Worm (Caenorhabditis elegans): ENCODE measurements around the gene C16C8.21.
A peak's percentile ranks its signal among the peaks of the same experiment; 100 is the strongest.

Gene C16C8.21

ce11 chrII:3428158-3428704, 19.8 kb upstream of the C16C8.21 start:
- TF ChIP-seq ceh-82 (tag; optimal IDR thresholded peaks at IDR 0.05) (no peak), mml-1 (tag; optimal IDR thresholded peaks at IDR 0.05) (no peak), tbx-2 (tag; optimal IDR thresholded peaks at IDR 0.05) (no peak), hmg-11 (tag; optimal IDR thresholded peaks at IDR 0.05) (peak; percentile 66), nfya-1 (tag; optimal IDR thresholded peaks at IDR 0.05; ENCODE audit: insufficient read depth) (peak; percentile 60), fkh-10 (GFP tag; optimal IDR thresholded peaks at IDR 0.05) (peak; percentile 3), skn-1 (tag; optimal IDR thresholded peaks at IDR 0.05) (no peak), nhr-77 (tag; optimal IDR thresholded peaks at IDR 0.05) (no peak), unc-62 (GFP tag; optimal IDR thresholded peaks at IDR 0.05) (no peak), nhr-12 (tag; optimal IDR thresholded peaks at IDR 0.05) (no peak), pqm-1 (tag; optimal IDR thresholded peaks at IDR 0.05) (no peak), ceh-9 (tag; optimal IDR thresholded peaks at IDR 0.05) (no peak), mdl-1 (tag; optimal IDR thresholded peaks at IDR 0.05) (no peak), sea-2 (GFP tag; optimal IDR thresholded peaks at IDR 0.05) (peak; percentile 20), egl-27 (tag; optimal IDR thresholded peaks at IDR 0.05) (no peak), nhr-237 (tag; optimal IDR thresholded peaks at IDR 0.05) (no peak), nhr-25 (tag; optimal IDR thresholded peaks at IDR 0.05) (no peak), snpc-4 (tag; optimal IDR thresholded peaks at IDR 0.05) (peak; percentile 19), lin-39 (tag; optimal IDR thresholded peaks at IDR 0.05) (peak; percentile 72), lsy-12 (tag; optimal IDR thresholded peaks at IDR 0.05) (no peak), elt-2 (tag; optimal IDR thresholded peaks at IDR 0.05) (no peak), ama-1 (optimal IDR thresholded peaks at IDR 0.05) (no peak), ZK546.5 (tag; optimal IDR thresholded peaks at IDR 0.05) (no peak), ztf-11 (tag; optimal IDR thresholded peaks at IDR 0.05) (no peak), fkh-2 (tag; optimal IDR thresholded peaks at IDR 0.05) (no peak), nhr-76 (tag; optimal IDR thresholded peaks at IDR 0.05) (no peak), lin-15B (tag; optimal IDR thresholded peaks at IDR 0.05) (no peak), elt-1 (tag; optimal IDR thresholded peaks at IDR 0.05) (no peak), R02D3.7 (tag; optimal IDR thresholded peaks at IDR 0.05) (no peak), nhr-43 (tag; optimal IDR thresholded peaks at IDR 0.05; ENCODE audit: poor library complexity, severe bottlenecking) (no peak), nhr-23 (tag; optimal IDR thresholded peaks at IDR 0.05) (no peak)

- TF ChIP-seq nhr-237 (tag; optimal IDR thresholded peaks at IDR 0.05) (no peak), unc-62 (GFP tag; optimal IDR thresholded peaks at IDR 0.05) (no peak), ceh-82 (tag; optimal IDR thresholded peaks at IDR 0.05) (no peak)
Observed at ce11 chrII:3429400-3429799, 18.6 kb upstream of the C16C8.21 start, which contains the start of gene C16C8.18. C16C8.18 (plus strand) TSS chrII:3429700.

- no peak for TF ChIP-seq skn-1 (tag; optimal IDR thresholded peaks at IDR 0.05)
- TF ChIP-seq nhr-25 (tag; optimal IDR thresholded peaks at IDR 0.05) = peak; percentile 56
- TF ChIP-seq ceh-28 (tag; optimal IDR thresholded peaks at IDR 0.05) = no peak
- no peak for TF ChIP-seq ztf-11 (tag; optimal IDR thresholded peaks at IDR 0.05)
- TF ChIP-seq fos-1 (tag; optimal IDR thresholded peaks at IDR 0.05) = no peak
- TF ChIP-seq zag-1 (tag; optimal IDR thresholded peaks at IDR 0.05) = no peak
- peak; percentile 43 for TF ChIP-seq nhr-43 (tag; optimal IDR thresholded peaks at IDR 0.05; ENCODE audit: poor library complexity, severe bottlenecking)
- TF ChIP-seq nhr-11 (tag; optimal IDR thresholded peaks at IDR 0.05) = no peak
- no peak for TF ChIP-seq R02D3.7 (tag; optimal IDR thresholded peaks at IDR 0.05)
- no peak for TF ChIP-seq tbx-2 (tag; optimal IDR thresholded peaks at IDR 0.05)
- TF ChIP-seq nhr-237 (tag; optimal IDR thresholded peaks at IDR 0.05) = no peak
- no peak for TF ChIP-seq mdl-1 (tag; optimal IDR thresholded peaks at IDR 0.05)
- no peak for TF ChIP-seq nhr-28 (tag; optimal IDR thresholded peaks at IDR 0.05)
- TF ChIP-seq ZK546.5 (tag; optimal IDR thresholded peaks at IDR 0.05) = no peak
- no peak for TF ChIP-seq lin-39 (tag; optimal IDR thresholded peaks at IDR 0.05)
- TF ChIP-seq nhr-77 (tag; optimal IDR thresholded peaks at IDR 0.05) = no peak
- no peak for TF ChIP-seq sea-2 (GFP tag; optimal IDR thresholded peaks at IDR 0.05)
- TF ChIP-seq unc-39 (tag; optimal IDR thresholded peaks at IDR 0.05) = no peak
- TF ChIP-seq elt-3 (tag; optimal IDR thresholded peaks at IDR 0.05) = no peak
- no peak for TF ChIP-seq nhr-12 (tag; optimal IDR thresholded peaks at IDR 0.05)
- TF ChIP-seq ceh-9 (tag; optimal IDR thresholded peaks at IDR 0.05) = no peak
- TF ChIP-seq daf-12 (tag; optimal IDR thresholded peaks at IDR 0.05) = no peak
- TF ChIP-seq nhr-23 (tag; optimal IDR thresholded peaks at IDR 0.05) = no peak
- no peak for TF ChIP-seq egl-27 (tag; optimal IDR thresholded peaks at IDR 0.05)
- no peak for TF ChIP-seq ceh-16 (tag; optimal IDR thresholded peaks at IDR 0.05)
- TF ChIP-seq elt-2 (tag; optimal IDR thresholded peaks at IDR 0.05) = no peak
- no peak for TF ChIP-seq ztf-4 (tag; optimal IDR thresholded peaks at IDR 0.05)
- TF ChIP-seq nfya-1 (tag; optimal IDR thresholded peaks at IDR 0.05; ENCODE audit: insufficient read depth) = no peak
- TF ChIP-seq ama-1 (optimal IDR thresholded peaks at IDR 0.05) = peak; percentile 19
- peak; percentile 78 for TF ChIP-seq snpc-4 (tag; optimal IDR thresholded peaks at IDR 0.05)
- no peak for TF ChIP-seq mml-1 (tag; optimal IDR thresholded peaks at IDR 0.05)
- peak; percentile 77 for TF ChIP-seq elt-1 (tag; optimal IDR thresholded peaks at IDR 0.05)
- TF ChIP-seq nhr-67 (tag; optimal IDR thresholded peaks at IDR 0.05) = no peak
- TF ChIP-seq unc-62 (GFP tag; optimal IDR thresholded peaks at IDR 0.05) = peak; percentile 43
- TF ChIP-seq lin-15B (tag; optimal IDR thresholded peaks at IDR 0.05) = no peak
- TF ChIP-seq pqm-1 (tag; optimal IDR thresholded peaks at IDR 0.05) = no peak
- no peak for TF ChIP-seq lsy-12 (tag; optimal IDR thresholded peaks at IDR 0.05)
Observed at ce11 chrII:3434893-3435503, 13.0 kb upstream of the C16C8.21 start.
